Worm (Caenorhabditis elegans) whole organism, late embryonic: ENCODE data around the gene T06F4.1.

Experiments
- ahr-1 ChIP-seq: sonication (generic microtip); optimal IDR thresholded peaks from 2 replicates; lab custom pipeline; 2016; ENCODE audit warnings: missing genetic modification characterization, missing compliant biosample characterization
- ama-1 ChIP-seq: fragments of 150-350 bp; optimal IDR thresholded peaks from 2 replicates; lab custom pipeline; 2014
- dve-1 ChIP-seq: sonication (generic microtip); optimal IDR thresholded peaks from 2 replicates; lab custom pipeline; 2017; ENCODE audit warnings: antibody characterized with exemption, mild to moderate bottlenecking, missing genetic modification characterization, missing compliant biosample characterization
- lin-11 ChIP-seq: fragments of 200-800 bp; sonication (Bioruptor generic); optimal IDR thresholded peaks from 2 replicates; lab custom pipeline; 2018; ENCODE audit warnings: mild to moderate bottlenecking, missing genetic modification characterization, missing compliant biosample characterization
- nfya-1 ChIP-seq: sonication (generic microtip); optimal IDR thresholded peaks from 2 replicates; lab custom pipeline; 2017; ENCODE audit warnings: missing genetic modification characterization, mild to moderate bottlenecking, missing compliant biosample characterization, antibody characterized with exemption, moderate library complexity
- odd-2 ChIP-seq: sonication (generic microtip); optimal IDR thresholded peaks from 2 replicates; lab custom pipeline; 2017; ENCODE audit warnings: antibody characterized with exemption, mild to moderate bottlenecking, missing genetic modification characterization, missing compliant biosample characterization
- pha-4 ChIP-seq: fragments of 150-350 bp; optimal IDR thresholded peaks from 2 replicates; lab custom pipeline; 2018; ENCODE audit warnings: missing biosample characterization, missing genetic modification reagents, missing genetic modification characterization
- unc-86 ChIP-seq: sonication (generic microtip); optimal IDR thresholded peaks from 2 replicates; lab custom pipeline; 2016; ENCODE audit warnings: missing genetic modification characterization, missing compliant biosample characterization

DNA sequence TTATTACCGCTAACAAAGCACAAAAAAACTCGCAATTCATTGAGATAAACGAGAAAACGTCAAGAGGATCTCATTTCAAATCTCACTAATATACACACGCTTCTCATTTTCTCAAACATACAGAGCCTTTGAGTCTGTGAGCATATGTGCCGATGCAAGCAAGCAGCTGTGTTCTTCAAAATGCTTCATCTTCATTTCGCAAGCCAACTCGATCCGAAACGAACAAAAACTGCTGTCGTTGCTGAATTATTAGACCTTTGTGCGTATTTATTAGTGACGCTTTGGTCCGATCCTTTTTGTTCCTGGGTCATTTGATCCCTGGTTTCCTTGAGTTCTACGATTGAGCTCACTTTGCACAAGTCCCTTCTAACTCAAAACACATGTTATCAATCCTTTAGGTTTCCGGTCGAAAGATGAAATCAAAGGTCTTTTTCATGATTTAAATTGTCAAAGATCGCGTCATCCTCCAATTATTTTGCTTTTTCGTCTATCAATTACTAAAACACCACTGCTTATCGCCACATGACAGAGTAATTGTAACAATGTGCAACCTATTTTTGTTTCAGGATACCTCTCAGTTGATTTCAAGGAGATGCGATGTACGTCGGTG lies 27.8 kb upstream of the T06F4.1 start, which contains the start of gene R02E4.2:
- TF ChIP-seq ama-1 (lab: Kevin White, UChicago) (no peak), unc-86 (tag; lab: Kevin White, UChicago) (no peak), lin-11 (no peak), nfya-1 (tag; lab: Kevin White, UChicago) (no peak), odd-2 (tag; lab: Kevin White, UChicago) (no peak), dve-1 (no peak), ahr-1 (no peak), pha-4 (tag; lab: Kevin White, UChicago) (no peak)
